Worm (Caenorhabditis elegans): Measurements from ENCODE around the gene ptr-16.
A peak's percentile ranks its signal among the peaks of the same experiment; 100 is the strongest.

The ptr-16 gene

DNA sequence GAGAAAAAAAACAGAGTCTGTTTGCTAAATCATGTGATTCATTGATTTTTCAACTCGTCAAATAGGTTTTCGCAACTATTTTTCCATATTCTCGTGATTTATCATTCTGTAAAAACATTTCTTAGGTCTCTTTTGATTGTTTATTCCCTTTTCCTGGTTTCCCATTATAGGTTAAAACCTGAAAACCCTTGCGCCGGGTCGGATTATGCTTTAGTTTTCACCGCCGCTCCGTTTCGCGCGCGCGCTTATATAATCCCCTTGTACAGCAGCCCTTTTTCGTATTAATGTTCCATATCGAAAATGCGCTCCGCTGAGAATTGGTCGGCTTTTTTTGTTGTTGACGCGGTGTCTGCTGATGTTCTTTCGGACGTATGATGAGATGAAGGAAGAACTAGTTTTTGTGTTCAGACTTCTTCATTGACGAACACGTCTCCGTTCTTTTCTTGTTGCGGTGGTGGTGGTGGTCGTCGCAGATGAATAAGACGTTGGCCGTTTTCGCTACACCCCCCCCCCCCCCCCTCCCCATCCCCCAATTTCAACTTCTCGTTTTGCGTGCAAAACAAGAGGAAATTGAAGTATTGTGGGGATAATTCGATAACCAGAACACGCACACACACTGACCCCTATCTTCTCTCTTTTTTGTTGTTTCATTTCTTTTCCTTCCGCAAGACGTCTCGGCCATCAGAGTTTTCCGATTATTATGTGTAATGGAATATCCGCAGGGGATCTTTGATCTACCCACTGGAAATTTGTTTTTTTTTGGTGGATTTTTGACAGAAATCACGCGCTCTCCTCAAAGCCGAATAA is 10.8 kb upstream of the ptr-16 start (continued):
- TF ChIP-seq gei-8 (GFP tag; optimal IDR thresholded peaks at IDR 0.05) (no peak), daf-19 (GFP tag; conservative IDR thresholded peaks at IDR 0.05) (no peak), daf-8 (GFP tag; IDR thresholded peaks at IDR 0.05) (no peak), sdz-12 (GFP tag; optimal IDR thresholded peaks at IDR 0.05) (no peak), mxl-3 (GFP tag; optimal IDR thresholded peaks at IDR 0.05) (peak; percentile 36), lin-13 (GFP tag; optimal IDR thresholded peaks at IDR 0.05) (no peak), hlh-30 (tag; optimal IDR thresholded peaks at IDR 0.05; ENCODE audit: insufficient read depth) (peak; percentile 55), T26A8.4 (GFP tag; IDR thresholded peaks at IDR 0.05) (peak; percentile 35; the same call in 1 of the 2 replicates), nhr-237 (tag; optimal IDR thresholded peaks at IDR 0.05) (no peak), Y5F2A.4 (GFP tag; optimal IDR thresholded peaks at IDR 0.05) (no peak), lin-15B (tag; optimal IDR thresholded peaks at IDR 0.05) (no peak), F49E8.2 (tag; optimal IDR thresholded peaks at IDR 0.05; ENCODE audit: borderline replicate concordance) (no peak), nhr-41 (GFP tag; IDR thresholded peaks at IDR 0.05) (no peak), pha-4 (GFP tag; IDR thresholded peaks at IDR 0.05) (no peak; the same call in 1 of the 2 replicates), pha-4 (tag; optimal IDR thresholded peaks at IDR 0.05) (no peak), nhr-102 (tag; optimal IDR thresholded peaks at IDR 0.05) (no peak), ceh-44 (GFP tag; IDR thresholded peaks at IDR 0.05) (no peak), mes-2 (tag; optimal IDR thresholded peaks at IDR 0.05; ENCODE audit: poor library complexity, severe bottlenecking) (peak; percentile 33), ceh-20 (GFP tag; IDR thresholded peaks at IDR 0.05) (no peak), unc-39 (tag; optimal IDR thresholded peaks at IDR 0.05) (no peak), F10B5.3 (tag; optimal IDR thresholded peaks at IDR 0.05) (no peak), skn-1 (tag; optimal IDR thresholded peaks at IDR 0.05) (no peak), arid-1 (GFP tag; conservative IDR thresholded peaks at IDR 0.05) (no peak), rbr-2 (tag; optimal IDR thresholded peaks at IDR 0.05) (no peak), lsy-2 (tag; optimal IDR thresholded peaks at IDR 0.05) (peak in 1 of 2 experiments; percentile 20), snpc-1.2 (GFP tag; IDR thresholded peaks at IDR 0.05) (no peak), ZK546.5 (tag; optimal IDR thresholded peaks at IDR 0.05) (no peak), zag-1 (tag; optimal IDR thresholded peaks at IDR 0.05) (no peak)

DNA sequence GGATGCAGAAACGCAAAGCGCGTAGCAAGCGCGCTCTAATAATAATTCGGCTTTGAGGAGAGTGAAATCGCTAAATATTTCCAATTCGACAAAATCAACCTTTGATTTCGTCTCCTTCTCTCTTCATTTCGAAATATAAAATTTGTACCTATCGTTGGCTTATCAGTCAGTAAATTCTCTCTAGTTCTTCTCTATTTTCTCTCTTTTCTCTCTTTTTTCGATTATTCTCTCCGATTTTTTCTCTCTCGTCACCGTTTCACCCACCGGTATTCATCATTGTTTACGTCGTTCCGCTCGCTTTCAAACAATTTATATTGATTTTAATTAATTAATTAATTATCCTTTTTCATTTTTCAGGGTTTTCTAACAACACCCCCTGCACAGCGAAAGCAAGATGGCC is 9.6 kb upstream of the ptr-16 start, which contains the start of gene cmd-1:
Gene cmd-1 (plus strand): TSS at position 358 of the 400 bp plus-strand sequence.
- TF ChIP-seq nhr-28 (tag; optimal IDR thresholded peaks at IDR 0.05) (peak; percentile 74), hlh-11 (tag; optimal IDR thresholded peaks at IDR 0.05) (peak; percentile 28), madf-9 (GFP tag; conservative IDR thresholded peaks at IDR 0.05) (no peak), arid-1 (GFP tag; conservative IDR thresholded peaks at IDR 0.05) (0 out of 2 replicates have a peak, but pooled peaks have one; percentile 23), dve-1 (tag; optimal IDR thresholded peaks at IDR 0.05; ENCODE audit: insufficient read depth) (peak; percentile 22), lin-38 (GFP tag; IDR thresholded peaks at IDR 0.05) (peak; percentile 30; the same call in 1 of the 2 replicates), daf-12 (tag; optimal IDR thresholded peaks at IDR 0.05) (no peak), daf-16 (GFP tag; optimal IDR thresholded peaks at IDR 0.05) (no peak), daf-16 (tag; optimal IDR thresholded peaks at IDR 0.05) (peak; percentile 81), lsy-2 (tag; optimal IDR thresholded peaks at IDR 0.05) (peak in 1 of 2 experiments; percentile 31), dmd-6 (GFP tag; IDR thresholded peaks at IDR 0.05) (peak; percentile 49), mxl-3 (GFP tag; optimal IDR thresholded peaks at IDR 0.05) (no peak), sdz-12 (GFP tag; optimal IDR thresholded peaks at IDR 0.05) (no peak), pqm-1 (tag; optimal IDR thresholded peaks at IDR 0.05) (peak; percentile 36)

Measured in whole organism, L4 larva.